Worm (Caenorhabditis elegans): ENCODE measurements around the gene C26E1.1.

- TF ChIP-seq tra-4 (tag; optimal IDR thresholded peaks at IDR 0.05): no peak
- TF ChIP-seq scrt-1 (GFP tag; IDR thresholded peaks at IDR 0.05): no peak
- no peak for TF ChIP-seq hmg-4 (GFP tag; optimal IDR thresholded peaks at IDR 0.05)
- TF ChIP-seq ama-1 (optimal IDR thresholded peaks at IDR 0.05): no peak
- TF ChIP-seq tbx-37 (GFP tag; conservative IDR thresholded peaks at IDR 0.05): no peak
- TF ChIP-seq ets-7 (tag; optimal IDR thresholded peaks at IDR 0.05): no peak
- no peak for TF ChIP-seq F13C5.2 (tag; optimal IDR thresholded peaks at IDR 0.05)
Observed at ce11 chrV:13301443-13301842, 4.1 kb downstream of the C26E1.1 start, which contains the start of gene ceh-79.
